Worm (Caenorhabditis elegans) whole organism, L1 larva: Measurements from ENCODE around the gene evl-18.

Experiments
- C04F5.9 ChIP-seq: sonication (generic microtip); optimal IDR thresholded peaks from 2 replicates; lab custom pipeline; 2016; ENCODE audit warnings: missing genetic modification characterization, missing compliant biosample characterization
- C16A3.4 ChIP-seq: fragments of 150-350 bp; optimal IDR thresholded peaks from 2 replicates; lab custom pipeline; 2014; ENCODE audit warnings: missing biosample characterization, missing genetic modification characterization
- aha-1 ChIP-seq: fragments of 150-350 bp; optimal IDR thresholded peaks from 2 replicates; lab custom pipeline; 2014; ENCODE audit warnings: missing biosample characterization, missing genetic modification characterization
- ceh-63 ChIP-seq: fragments of 200-800 bp; sonication (Bioruptor generic); optimal IDR thresholded peaks from 2 replicates; lab custom pipeline; 2018; ENCODE audit warnings: mild to moderate bottlenecking, missing genetic modification characterization, missing compliant biosample characterization
- ceh-8 ChIP-seq: fragments of 200-800 bp; sonication (Bioruptor generic); optimal IDR thresholded peaks from 2 replicates; lab custom pipeline; 2018; ENCODE audit warnings: mild to moderate bottlenecking, missing genetic modification characterization, moderate library complexity, missing compliant biosample characterization
- ces-1 ChIP-seq: fragments of 150-350 bp; optimal IDR thresholded peaks from 2 replicates; lab custom pipeline; 2014; ENCODE audit warnings: missing biosample characterization, missing genetic modification reagents, missing genetic modification characterization
- dsc-1 ChIP-seq: sonication (generic microtip); optimal IDR thresholded peaks from 2 replicates; lab custom pipeline; 2016; ENCODE audit warnings: mild to moderate bottlenecking, missing genetic modification characterization, missing compliant biosample characterization
- efl-1 ChIP-seq, 4 experiments: fragments of 150-350 bp; optimal IDR thresholded peaks in 3 of 4; peaks in 1 of 4; 1 replicate in 1 of 4; 2 replicates in 3 of 4; lab custom pipeline; 2014; ENCODE audit warnings: missing biosample characterization in 2 of 4, missing genetic modification characterization in 2 of 4, missing genetic modification reagents in 2 of 4
- ets-5 ChIP-seq: fragments of 200-800 bp; sonication (Bioruptor generic); IDR thresholded peaks from 2 replicates; pipeline ENCODE4 v1.3.6; 2022; ENCODE audit warnings: missing genetic modification characterization, missing compliant biosample characterization
- fkh-10 ChIP-seq: sonication (generic microtip); optimal IDR thresholded peaks from 2 replicates; lab custom pipeline; 2017; ENCODE audit warnings: missing biosample characterization, missing genetic modification reagents, missing genetic modification characterization
- fkh-8 ChIP-seq: sonication (generic microtip); optimal IDR thresholded peaks from 2 replicates; lab custom pipeline; 2016; ENCODE audit warnings: mild to moderate bottlenecking, missing genetic modification characterization, missing compliant biosample characterization
- fos-1 ChIP-seq: fragments of 150-350 bp; optimal IDR thresholded peaks from 2 replicates; lab custom pipeline; 2014; ENCODE audit warnings: missing biosample characterization, missing genetic modification characterization
- hlh-17 ChIP-seq: fragments of 200-800 bp; sonication (Bioruptor generic); optimal IDR thresholded peaks from 2 replicates; lab custom pipeline; 2018; ENCODE audit warnings: missing genetic modification characterization, mild to moderate bottlenecking, missing compliant biosample characterization, moderate library complexity, borderline replicate concordance
- irx-1 ChIP-seq: sonication (generic microtip); optimal IDR thresholded peaks from 2 replicates; lab custom pipeline; 2016; ENCODE audit warnings: missing genetic modification characterization, missing compliant biosample characterization
- isw-1 ChIP-seq: fragments of 200-800 bp; sonication (Bioruptor generic); IDR thresholded peaks from 2 replicates; pipeline ENCODE4 v1.3.6; 2022; ENCODE audit warnings: missing genetic modification characterization, missing compliant biosample characterization
- lin-13 ChIP-seq: fragments of 150-350 bp; optimal IDR thresholded peaks from 2 replicates; lab custom pipeline; 2014; ENCODE audit warnings: missing biosample characterization, missing genetic modification reagents, missing genetic modification characterization
- lin-15B ChIP-seq: fragments of 150-350 bp; sonication (generic microtip); optimal IDR thresholded peaks from 3 replicates; lab custom pipeline; 2014; ENCODE audit warnings: missing biosample characterization, missing genetic modification characterization
- lin-39 ChIP-seq: fragments of 150-350 bp; optimal IDR thresholded peaks from 2 replicates; lab custom pipeline; 2014; ENCODE audit warnings: missing biosample characterization, missing genetic modification reagents, missing genetic modification characterization
- lir-3 ChIP-seq: sonication (generic microtip); optimal IDR thresholded peaks from 2 replicates; lab custom pipeline; 2016; ENCODE audit warnings: mild to moderate bottlenecking, missing genetic modification characterization, moderate library complexity, missing compliant biosample characterization; ENCODE audit not compliant: poor library complexity
- lsy-2 ChIP-seq, 2 experiments: fragments of 150-350 bp; optimal IDR thresholded peaks; 2 replicates each; lab custom pipeline; 2014; ENCODE audit warnings: missing biosample characterization in 2 of 2, missing genetic modification characterization in 2 of 2
- mdl-1 ChIP-seq, 2 experiments: fragments of 150-350 bp; optimal IDR thresholded peaks; 2 replicates each; lab custom pipeline; 2014 to 2017; ENCODE audit warnings: missing biosample characterization in 2 of 2, missing genetic modification characterization in 2 of 2, inconsistent platforms in 1 of 2
- mef-2 ChIP-seq: fragments of 150-350 bp; optimal IDR thresholded peaks from 2 replicates; lab custom pipeline; 2014; ENCODE audit warnings: missing biosample characterization, missing genetic modification characterization
- mep-1 ChIP-seq: fragments of 150-350 bp; optimal IDR thresholded peaks from 2 replicates; lab custom pipeline; 2014; ENCODE audit warnings: missing biosample characterization, missing genetic modification characterization
- nhr-11 ChIP-seq: fragments of 150-350 bp; optimal IDR thresholded peaks from 2 replicates; lab custom pipeline; 2014; ENCODE audit warnings: missing biosample characterization, missing genetic modification characterization
- nhr-12 ChIP-seq: sonication (generic microtip); optimal IDR thresholded peaks from 2 replicates; lab custom pipeline; 2017; ENCODE audit warnings: missing biosample characterization, missing genetic modification characterization
- nhr-237 ChIP-seq: fragments of 150-350 bp; optimal IDR thresholded peaks from 2 replicates; lab custom pipeline; 2014; ENCODE audit warnings: missing biosample characterization, missing genetic modification characterization
- nhr-28 ChIP-seq: fragments of 150-350 bp; optimal IDR thresholded peaks from 2 replicates; lab custom pipeline; 2014; ENCODE audit warnings: missing biosample characterization, missing genetic modification characterization
- nhr-71 ChIP-seq: sonication (generic microtip); optimal IDR thresholded peaks from 2 replicates; lab custom pipeline; 2016; ENCODE audit warnings: mild to moderate bottlenecking, missing genetic modification characterization, moderate library complexity, missing compliant biosample characterization
- rnt-1 ChIP-seq: sonication (generic microtip); optimal IDR thresholded peaks from 2 replicates; lab custom pipeline; 2016; ENCODE audit warnings: mild to moderate bottlenecking, missing genetic modification characterization, moderate library complexity, missing compliant biosample characterization
- snpc-4 ChIP-seq: fragments of 150-350 bp; optimal IDR thresholded peaks from 2 replicates; lab custom pipeline; 2014; ENCODE audit warnings: missing biosample characterization, missing genetic modification characterization
- sox-4 ChIP-seq: sonication (generic microtip); optimal IDR thresholded peaks from 2 replicates; lab custom pipeline; 2016; ENCODE audit warnings: missing genetic modification characterization, missing compliant biosample characterization
- sptf-1 ChIP-seq: fragments of 150-350 bp; optimal IDR thresholded peaks from 2 replicates; lab custom pipeline; 2014; ENCODE audit warnings: missing biosample characterization, missing genetic modification characterization
- sup-37 ChIP-seq: fragments of 200-800 bp; sonication (Bioruptor generic); optimal IDR thresholded peaks from 2 replicates; lab custom pipeline; 2018; ENCODE audit warnings: mild to moderate bottlenecking, missing genetic modification characterization, missing compliant biosample characterization
- unc-130 ChIP-seq: fragments of 150-350 bp; optimal IDR thresholded peaks from 2 replicates; lab custom pipeline; 2017; ENCODE audit warnings: missing biosample characterization, missing genetic modification characterization, inconsistent platforms
- unc-30 ChIP-seq: sonication (generic microtip); optimal IDR thresholded peaks from 2 replicates; lab custom pipeline; 2017; ENCODE audit warnings: missing biosample characterization, missing genetic modification characterization
- unc-62 ChIP-seq: fragments of 150-350 bp; optimal IDR thresholded peaks from 2 replicates; lab custom pipeline; 2014; ENCODE audit warnings: missing biosample characterization, missing genetic modification reagents, missing genetic modification characterization
- unc-98 ChIP-seq: fragments of 200-800 bp; sonication (Bioruptor generic); IDR thresholded peaks from 2 replicates; pipeline ENCODE4 v1.3.6; 2022; ENCODE audit warnings: missing genetic modification characterization, missing compliant biosample characterization
- zip-4 ChIP-seq: fragments of 200-800 bp; sonication (Bioruptor generic); optimal IDR thresholded peaks from 2 replicates; lab custom pipeline; 2018; ENCODE audit warnings: mild to moderate bottlenecking, missing genetic modification characterization, moderate library complexity, missing compliant biosample characterization
- ztf-4 ChIP-seq: fragments of 150-350 bp; optimal IDR thresholded peaks from 2 replicates; lab custom pipeline; 2014; ENCODE audit warnings: missing biosample characterization, missing genetic modification characterization

evl-18 gene

ce11 chrIII:3773173-3773572 is 38.3 kb upstream of the evl-18 start, which contains the start of gene lec-4 (continued):
- TF ChIP-seq unc-130 (peak; percentile 52), lir-3 (tag; lab: Kevin White, UChicago) (no peak), sup-37 (GFP tag; lab: Kevin White, UChicago) (no peak), mef-2 (tag; lab: Kevin White, UChicago) (no peak)

- no peak for TF ChIP-seq nhr-28 (tag; lab: Kevin White, UChicago)
- no peak for TF ChIP-seq fkh-8 (tag; lab: Kevin White, UChicago)
- no peak for TF ChIP-seq ets-5 (GFP tag; lab: Robert Waterston, UW)
- no peak for TF ChIP-seq unc-62 (GFP tag; lab: Kevin White, UChicago)
- TF ChIP-seq aha-1 (tag; lab: Kevin White, UChicago) = no peak
- TF ChIP-seq fos-1 = no peak
- TF ChIP-seq irx-1 = no peak
- TF ChIP-seq nhr-237 = no peak
- TF ChIP-seq mdl-1 (tag; optimal IDR thresholded peaks at IDR 0.05; lab: Kevin White, UChicago) = no peak
- TF ChIP-seq ceh-63 (GFP tag; lab: Kevin White, UChicago) = no peak
- no peak for TF ChIP-seq efl-1 (optimal IDR thresholded peaks at IDR 0.05; lab: Kevin White, UChicago)
- no peak for TF ChIP-seq efl-1 (GFP tag; optimal IDR thresholded peaks at IDR 0.05 in 1 of 2; lab: Kevin White, UChicago)
- TF ChIP-seq lin-13 = no peak
- TF ChIP-seq hlh-17 (GFP tag; lab: Kevin White, UChicago) = no peak
- no peak for TF ChIP-seq zip-4
Observed at ce11 chrIII:3768200-3768599, 33.4 kb upstream of the evl-18 start, which contains the start of gene gmeb-3. TSS of gene gmeb-3 (plus strand) at chrIII:3768500.

ce11 chrIII:3765460-3765859 is 30.6 kb upstream of the evl-18 start, which contains the start of gene C44F1.1:
TSS of gene C44F1.1 (minus strand) at chrIII:3765560.
- TF ChIP-seq nhr-12 = no peak
- TF ChIP-seq unc-30 = no peak
- TF ChIP-seq zip-4 = no peak
- TF ChIP-seq ceh-8 (GFP tag; lab: Kevin White, UChicago) = peak; percentile 88
- peak; percentile 33 for TF ChIP-seq nhr-71 (tag; lab: Kevin White, UChicago)
- TF ChIP-seq unc-98 (GFP tag; lab: Robert Waterston, UW) = no peak
- no peak for TF ChIP-seq nhr-11
- TF ChIP-seq fkh-10 (GFP tag; lab: Kevin White, UChicago) = no peak
- TF ChIP-seq dsc-1 (tag; lab: Kevin White, UChicago) = no peak
- TF ChIP-seq fkh-8 (tag; lab: Kevin White, UChicago) = peak; percentile 14
- TF ChIP-seq lsy-2 (tag; optimal IDR thresholded peaks at IDR 0.05; lab: Kevin White, UChicago) = no peak
- no peak for TF ChIP-seq sptf-1 (tag; lab: Kevin White, UChicago)
- TF ChIP-seq isw-1 (GFP tag; lab: Robert Waterston, UW) = no peak
- TF ChIP-seq ztf-4 (tag; lab: Kevin White, UChicago) = no peak
- TF ChIP-seq unc-130 = no peak
- no peak for TF ChIP-seq rnt-1 (tag; lab: Kevin White, UChicago)
- TF ChIP-seq mef-2 (tag; lab: Kevin White, UChicago) = no peak
- no peak for TF ChIP-seq C16A3.4 (tag; lab: Kevin White, UChicago)
- TF ChIP-seq lin-39 (tag; lab: Kevin White, UChicago) = no peak
- no peak for TF ChIP-seq mep-1 (tag; lab: Kevin White, UChicago)
- no peak for TF ChIP-seq C04F5.9 (tag; lab: Kevin White, UChicago)
- TF ChIP-seq sox-4 (tag; lab: Kevin White, UChicago) = no peak

- TF ChIP-seq lin-15B (tag; lab: Kevin White, UChicago) (no peak), snpc-4 (tag; lab: Kevin White, UChicago) (peak; percentile 0), ces-1 (GFP tag; lab: Kevin White, UChicago) (no peak)
Observed at ce11 chrIII:3764584-3764983, 29.7 kb upstream of the evl-18 start.
